Worm (Caenorhabditis elegans) whole organism, young adult: ENCODE data around the gene grd-12.

ENCODE experiments used
- B0035.1 ChIP-seq: sonication (generic microtip); optimal IDR thresholded peaks from 2 replicates; lab custom pipeline; 2016; ENCODE audit warnings: missing genetic modification characterization, mild to moderate bottlenecking, missing compliant biosample characterization, missing genotype, missing genetic modification reagents
- F57C9.4 ChIP-seq: sonication (generic microtip); optimal IDR thresholded peaks from 2 replicates; lab custom pipeline; 2017; ENCODE audit warnings: mild to moderate bottlenecking, missing genetic modification characterization, missing compliant biosample characterization
- ama-1 ChIP-seq, 3 experiments: fragments of 150-350 bp in 1 of 3; sonication (generic microtip) in 2 of 3; optimal IDR thresholded peaks; 2 replicates each; lab custom pipeline; 2014 to 2018; ENCODE audit warnings: missing biosample characterization in 2 of 3, missing genetic modification characterization in 2 of 3, missing genetic modification reagents in 2 of 3
- die-1 ChIP-seq: sonication (generic microtip); optimal IDR thresholded peaks from 2 replicates; lab custom pipeline; 2016; ENCODE audit warnings: missing genotype, mild to moderate bottlenecking, missing genetic modification characterization, missing compliant biosample characterization
- let-526 ChIP-seq: fragments of 200-800 bp; sonication (Bioruptor generic); IDR thresholded peaks from 2 replicates; pipeline ENCODE4 v1.3.6; 2022; ENCODE audit warnings: missing genetic modification reagents, missing genetic modification characterization, missing compliant biosample characterization
- lsy-27 ChIP-seq: sonication (generic microtip); optimal IDR thresholded peaks from 2 replicates; lab custom pipeline; 2017; ENCODE audit warnings: missing genetic modification characterization, mild to moderate bottlenecking, missing compliant biosample characterization, antibody characterized with exemption, missing genotype, borderline replicate concordance; ENCODE audit not compliant: insufficient read depth
- nfya-1 ChIP-seq: sonication (generic microtip); optimal IDR thresholded peaks from 2 replicates; lab custom pipeline; 2017; ENCODE audit warnings: antibody characterized with exemption, missing compliant biosample characterization, missing genetic modification characterization, borderline replicate concordance; ENCODE audit not compliant: insufficient read depth
- nfya-2 ChIP-seq: fragments of 200-800 bp; sonication (Bioruptor generic); IDR thresholded peaks from 2 replicates; pipeline ENCODE4 v1.3.6; 2022; ENCODE audit warnings: missing genetic modification reagents, missing genetic modification characterization, missing compliant biosample characterization
- nfyb-1 ChIP-seq: fragments of 200-800 bp; sonication (Bioruptor generic); IDR thresholded peaks from 2 replicates; pipeline ENCODE4 v1.3.6; 2022; ENCODE audit warnings: missing genetic modification reagents, missing genetic modification characterization, missing compliant biosample characterization
- nhr-27 ChIP-seq: fragments of 200-800 bp; sonication (Bioruptor generic); optimal IDR thresholded peaks from 2 replicates; lab custom pipeline; 2018; ENCODE audit warnings: mild to moderate bottlenecking, missing genetic modification characterization, moderate library complexity, missing compliant biosample characterization
- snpc-4 ChIP-seq, 5 experiments: fragments of 150-350 bp in 1 of 5; sonication (generic microtip) in 4 of 5; optimal IDR thresholded peaks; 2 replicates each; lab custom pipeline; 2014 to 2018; ENCODE audit warnings: missing genetic modification characterization in 5 of 5, missing biosample characterization in 3 of 5, antibody characterized with exemption in 2 of 5, mild to moderate bottlenecking in 2 of 5, missing compliant biosample characterization in 2 of 5, missing genotype in 2 of 5, moderate library complexity in 2 of 5, missing genetic modification reagents in 1 of 5
- unc-62 ChIP-seq: fragments of 150-350 bp; optimal IDR thresholded peaks from 2 replicates; lab custom pipeline; 2014; ENCODE audit warnings: missing biosample characterization, missing genetic modification reagents, missing genetic modification characterization
- ztf-6 ChIP-seq: fragments of 200-800 bp; sonication (Bioruptor generic); IDR thresholded peaks from 2 replicates; pipeline ENCODE4 v1.3.6; 2022; ENCODE audit warnings: missing genetic modification reagents, missing genetic modification characterization, missing compliant biosample characterization

ce11 chrV:15004800-15005199 lies 26.5 kb downstream of the grd-12 start, which contains the start of gene hrde-2:
- TF ChIP-seq ztf-6 (GFP tag; lab: Robert Waterston, UW): no peak
- TF ChIP-seq nhr-27 (tag; lab: Kevin White, UChicago): no peak
- TF ChIP-seq die-1 (tag; lab: Kevin White, UChicago): no peak
- TF ChIP-seq lsy-27: no peak
- no peak for TF ChIP-seq nfyb-1
- TF ChIP-seq snpc-4 (GFP tag; optimal IDR thresholded peaks at IDR 0.05; lab: Kevin White, UChicago): no peak
- TF ChIP-seq snpc-4 (tag; optimal IDR thresholded peaks at IDR 0.05; lab: Kevin White, UChicago): no peak
- TF ChIP-seq nfya-2: no peak
- TF ChIP-seq ama-1 (optimal IDR thresholded peaks at IDR 0.05; lab: Kevin White, UChicago): no peak
- no peak for TF ChIP-seq ama-1 (GFP tag; optimal IDR thresholded peaks at IDR 0.05; lab: Kevin White, UChicago)
- TF ChIP-seq nfya-1: no peak
- no peak for TF ChIP-seq B0035.1 (tag; lab: Kevin White, UChicago)
- no peak for TF ChIP-seq unc-62 (GFP tag; lab: Kevin White, UChicago)
- TF ChIP-seq let-526 (GFP tag; lab: Robert Waterston, UW): no peak
- no peak for TF ChIP-seq F57C9.4 (tag; lab: Kevin White, UChicago)
